Worm (Caenorhabditis elegans): ENCODE results near the gene Y60C6A.2.

ce11 chrV:4758019-4758418 lies 27.2 kb downstream of the Y60C6A.2 start:
- TF ChIP-seq nhr-42 (GFP tag; IDR thresholded peaks at IDR 0.05) (no peak), pha-4 (GFP tag; IDR thresholded peaks at IDR 0.05) (no peak), pha-4 (tag; optimal IDR thresholded peaks at IDR 0.05) (no peak), aly-2 (tag; optimal IDR thresholded peaks at IDR 0.05) (no peak), rbr-2 (tag; optimal IDR thresholded peaks at IDR 0.05) (no peak), snpc-1.2 (GFP tag; IDR thresholded peaks at IDR 0.05) (no peak), nhr-6 (tag; optimal IDR thresholded peaks at IDR 0.05) (no peak), Y105C5A.15 (GFP tag; IDR thresholded peaks at IDR 0.05) (no peak), nhr-77 (tag; optimal IDR thresholded peaks at IDR 0.05) (no peak), nhr-25 (tag; optimal IDR thresholded peaks at IDR 0.05; ENCODE audit: borderline replicate concordance, insufficient read depth) (no peak), nhr-76 (tag; optimal IDR thresholded peaks at IDR 0.05) (no peak), ZK546.5 (tag; optimal IDR thresholded peaks at IDR 0.05) (no peak), ceh-82 (tag; optimal IDR thresholded peaks at IDR 0.05) (no peak)
